Worm (Caenorhabditis elegans) whole organism, mixed stage, embryonic: Measurements from ENCODE around the gene T04F3.3.

Experiments
- cnd-1 ChIP-seq: fragments of 200-800 bp; sonication (Bioruptor generic); optimal IDR thresholded peaks from 2 replicates; lab custom pipeline; 2018; ENCODE audit warnings: mild to moderate bottlenecking, missing genetic modification characterization, missing compliant biosample characterization
- drap-1 ChIP-seq: fragments of 200-800 bp; sonication (Bioruptor generic); optimal IDR thresholded peaks from 3 replicates; lab custom pipeline; 2018; ENCODE audit warnings: mild to moderate bottlenecking, missing genetic modification characterization, missing compliant biosample characterization
- elt-1 ChIP-seq: sonication (generic microtip); optimal IDR thresholded peaks from 2 replicates; lab custom pipeline; 2017; ENCODE audit warnings: missing genetic modification characterization, mild to moderate bottlenecking, missing compliant biosample characterization, antibody characterized with exemption, moderate library complexity, borderline replicate concordance; ENCODE audit not compliant: insufficient read depth
- ham-2 ChIP-seq: fragments of 200-800 bp; sonication (Bioruptor generic); optimal IDR thresholded peaks from 2 replicates; lab custom pipeline; 2018; ENCODE audit warnings: mild to moderate bottlenecking, missing genetic modification characterization, missing compliant biosample characterization
- lsy-2 ChIP-seq: fragments of 150-350 bp; optimal IDR thresholded peaks from 2 replicates; lab custom pipeline; 2014; ENCODE audit warnings: missing biosample characterization, missing genetic modification characterization
- mab-5 ChIP-seq: fragments of 150-350 bp; optimal IDR thresholded peaks from 2 replicates; lab custom pipeline; 2014; ENCODE audit warnings: missing biosample characterization, missing genetic modification characterization
- mep-1 ChIP-seq: fragments of 150-350 bp; optimal IDR thresholded peaks from 2 replicates; lab custom pipeline; 2017; ENCODE audit warnings: missing biosample characterization, missing genetic modification reagents, missing genetic modification characterization, inconsistent platforms
- nhr-12 ChIP-seq: fragments of 150-350 bp; optimal IDR thresholded peaks from 2 replicates; lab custom pipeline; 2014; ENCODE audit warnings: missing biosample characterization, missing genetic modification characterization
- nhr-237 ChIP-seq: fragments of 150-350 bp; optimal IDR thresholded peaks from 2 replicates; lab custom pipeline; 2014; ENCODE audit warnings: missing biosample characterization, missing genetic modification characterization
- snpc-4 ChIP-seq: fragments of 150-350 bp; optimal IDR thresholded peaks from 2 replicates; lab custom pipeline; 2014; ENCODE audit warnings: missing biosample characterization, missing genetic modification characterization
- sptf-1 ChIP-seq: sonication (generic microtip); optimal IDR thresholded peaks from 2 replicates; lab custom pipeline; 2017; ENCODE audit warnings: mild to moderate bottlenecking, missing genetic modification characterization, moderate library complexity, missing compliant biosample characterization
- tbx-8 ChIP-seq: fragments of 200-800 bp; sonication (Bioruptor generic); optimal IDR thresholded peaks from 2 replicates; lab custom pipeline; 2018; ENCODE audit warnings: mild to moderate bottlenecking, missing genetic modification characterization, moderate library complexity, missing compliant biosample characterization
- unc-39 ChIP-seq: fragments of 150-350 bp; optimal IDR thresholded peaks from 2 replicates; lab custom pipeline; 2014; ENCODE audit warnings: missing biosample characterization, missing genetic modification characterization
- unc-62 ChIP-seq: fragments of 150-350 bp; optimal IDR thresholded peaks from 2 replicates; lab custom pipeline; 2014; ENCODE audit warnings: missing biosample characterization, missing genetic modification reagents, missing genetic modification characterization

- TF ChIP-seq tbx-8 (GFP tag; lab: Kevin White, UChicago) = no peak
- TF ChIP-seq elt-1 (tag; lab: Kevin White, UChicago) = no peak
- TF ChIP-seq snpc-4 (tag; lab: Kevin White, UChicago) = no peak
- TF ChIP-seq unc-62 (GFP tag; lab: Kevin White, UChicago) = no peak
- TF ChIP-seq mep-1 (tag; lab: Kevin White, UChicago) = no peak
- TF ChIP-seq nhr-12 (tag; lab: Kevin White, UChicago) = no peak
- TF ChIP-seq lsy-2 (tag; lab: Kevin White, UChicago) = no peak
- TF ChIP-seq nhr-237 (tag; lab: Kevin White, UChicago) = no peak
- TF ChIP-seq cnd-1 (tag; lab: Kevin White, UChicago) = no peak
- TF ChIP-seq sptf-1 (tag; lab: Kevin White, UChicago) = no peak
- TF ChIP-seq mab-5 (tag; lab: Kevin White, UChicago) = no peak
- TF ChIP-seq unc-39 (tag; lab: Kevin White, UChicago) = no peak
- TF ChIP-seq ham-2 (GFP tag; lab: Kevin White, UChicago) = no peak
- no peak for TF ChIP-seq drap-1 (GFP tag; lab: Kevin White, UChicago)
Observed at ce11 chrV:11739820-11740219, 18.9 kb upstream of the T04F3.3 start, which contains the start of gene T04F3.1.
